ENCODE assay signal across 1 fruit fly cellular context in the genomic region with DNA sequence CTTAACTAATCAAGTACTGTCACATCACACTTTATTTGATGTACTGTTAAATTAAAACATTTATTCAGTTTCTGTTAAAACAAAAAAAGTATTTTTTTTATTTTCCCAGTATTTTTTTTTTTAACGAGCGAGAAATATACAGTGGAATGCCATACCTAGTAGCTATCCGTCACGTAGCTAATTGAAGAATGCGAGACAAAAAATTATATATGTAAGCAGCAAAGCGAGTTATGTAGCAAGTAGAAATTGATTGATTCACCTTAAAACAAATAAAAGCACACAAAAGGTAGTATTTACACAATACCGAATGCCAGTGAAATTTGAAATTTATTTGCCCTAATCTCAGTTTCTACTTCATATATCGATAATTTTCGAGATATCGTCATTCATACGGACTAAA.
A peak's percentile ranks its signal among the peaks of the same experiment; 100 is the strongest.
TF ChIP-seq lines count a peak whose summit lies in the region.

No protein-coding gene starts in this region.

TF ChIP-seq in whole organism, embryonic, 481 proteins besides CTCF, POLR2A, EP300 and RAD21 (continued from another document and continues in another):
- TF ChIP-seq BtbVII (GFP tag; optimal IDR thresholded peaks at IDR 0.05; lab: Kevin White, UChicago) (no peak), CG6272 (GFP tag; IDR thresholded peaks at IDR 0.05; lab: Robert Waterston, UW) (0 out of 2 replicates have a peak, but pooled peaks have one; percentile 9), B-H1 (GFP tag; IDR thresholded peaks at IDR 0.05; lab: Robert Waterston, UW) (no peak), Mrtf (GFP tag; IDR thresholded peaks at IDR 0.05; lab: Robert Waterston, UW) (no peak), Myb (GFP tag; optimal IDR thresholded peaks at IDR 0.05; lab: Kevin White, UChicago) (peak; percentile 86), CG6654 (GFP tag; optimal IDR thresholded peaks at IDR 0.05; lab: Kevin White, UChicago) (no peak), CG12769 (tag; optimal IDR thresholded peaks at IDR 0.05; lab: Kevin White, UChicago) (no peak), usp (GFP tag; optimal IDR thresholded peaks at IDR 0.05; lab: Kevin White, UChicago) (no peak), CG1024 (GFP tag; IDR thresholded peaks at IDR 0.05; lab: Robert Waterston, UW) (no peak), gfzf (GFP tag; optimal IDR thresholded peaks at IDR 0.05; lab: Kevin White, UChicago) (peak; percentile 54), CG9727 (GFP tag; optimal IDR thresholded peaks at IDR 0.05; lab: Kevin White, UChicago) (no peak), CG10267 (tag; optimal IDR thresholded peaks at IDR 0.05; lab: Kevin White, UChicago) (no peak), nmo (GFP tag; optimal IDR thresholded peaks at IDR 0.05; lab: Kevin White, UChicago) (no peak), Rx (GFP tag; IDR thresholded peaks at IDR 0.05; lab: Robert Waterston, UW) (no peak), CG1233 (GFP tag; optimal IDR thresholded peaks at IDR 0.05; lab: Kevin White, UChicago) (no peak), CG12299 (tag; optimal IDR thresholded peaks at IDR 0.05; lab: Kevin White, UChicago) (no peak), bbx (GFP tag; IDR thresholded peaks at IDR 0.05; lab: Robert Waterston, UW; ENCODE audit: partially characterized antibody) (peak; percentile 33; the same call in 1 of the 2 replicates), CG10147 (GFP tag; optimal IDR thresholded peaks at IDR 0.05; lab: Kevin White, UChicago) (no peak), trem (tag; optimal IDR thresholded peaks at IDR 0.05; lab: Kevin White, UChicago) (peak; percentile 27), vnd (GFP tag; IDR thresholded peaks at IDR 0.05; lab: Robert Waterston, UW; ENCODE audit: partially characterized antibody) (no peak), pan (optimal IDR thresholded peaks at IDR 0.05; lab: Kevin White, UChicago) (no peak), pan (GFP tag; optimal IDR thresholded peaks at IDR 0.05 in 1 of 2, IDR thresholded peaks at IDR 0.05 in 1 of 2) (no peak), Xrp1 (GFP tag; IDR thresholded peaks at IDR 0.05; lab: Robert Waterston, UW) (no peak), Ptx1 (GFP tag; IDR thresholded peaks at IDR 0.05; lab: Robert Waterston, UW) (no peak), CG1603 (tag; optimal IDR thresholded peaks at IDR 0.05; lab: Kevin White, UChicago) (peak; percentile 34), Dp (GFP tag; optimal IDR thresholded peaks at IDR 0.05; lab: Kevin White, UChicago) (peak; percentile 30), CG7271 (tag; optimal IDR thresholded peaks at IDR 0.05; lab: Kevin White, UChicago) (no peak), CG10366 (GFP tag; IDR thresholded peaks at IDR 0.05; lab: Robert Waterston, UW) (no peak), CG3995 (GFP tag; optimal IDR thresholded peaks at IDR 0.05; lab: Kevin White, UChicago) (no peak), Sox102F (GFP tag; optimal IDR thresholded peaks at IDR 0.05; lab: Kevin White, UChicago) (peak; percentile 17), CG14441 (GFP tag; IDR thresholded peaks at IDR 0.05; lab: Robert Waterston, UW) (no peak), Drgx (GFP tag; IDR thresholded peaks at IDR 0.05; lab: Robert Waterston, UW) (no peak), crp (GFP tag; optimal IDR thresholded peaks at IDR 0.05; lab: Kevin White, UChicago) (no peak), sqz (GFP tag; optimal IDR thresholded peaks at IDR 0.05; lab: Kevin White, UChicago) (peak; percentile 82), CG4617 (GFP tag; optimal IDR thresholded peaks at IDR 0.05; lab: Kevin White, UChicago; ENCODE audit: borderline replicate concordance) (peak; percentile 17), ci (GFP tag; IDR thresholded peaks at IDR 0.05; lab: Robert Waterston, UW) (no peak), amos (GFP tag; IDR thresholded peaks at IDR 0.05; lab: Robert Waterston, UW; ENCODE audit: partially characterized antibody) (peak; percentile 48; the same call in 1 of the 2 replicates), CG1792 (GFP tag; optimal IDR thresholded peaks at IDR 0.05; lab: Kevin White, UChicago) (no peak), sd (tag; optimal IDR thresholded peaks at IDR 0.05; lab: Kevin White, UChicago) (peak; percentile 94), cato (GFP tag; optimal IDR thresholded peaks at IDR 0.05; lab: Kevin White, UChicago; ENCODE audit: borderline replicate concordance) (no peak), dmrt11E (tag; optimal IDR thresholded peaks at IDR 0.05; lab: Kevin White, UChicago) (peak; percentile 21), CG12659 (GFP tag; optimal IDR thresholded peaks at IDR 0.05; lab: Kevin White, UChicago) (peak; percentile 32), Dll (GFP tag; IDR thresholded peaks at IDR 0.05; lab: Robert Waterston, UW; ENCODE audit: partially characterized antibody) (0 out of 4 replicates have a peak, but pooled peaks have one; percentile 30), CG16815 (GFP tag; optimal IDR thresholded peaks at IDR 0.05; lab: Kevin White, UChicago) (no peak), CG9817 (tag; optimal IDR thresholded peaks at IDR 0.05; lab: Kevin White, UChicago) (peak; percentile 1), Hr3 (GFP tag; optimal IDR thresholded peaks at IDR 0.05; lab: Kevin White, UChicago) (no peak), HmgD (GFP tag; optimal IDR thresholded peaks at IDR 0.05; lab: Kevin White, UChicago) (peak; percentile 63), CG10274 (GFP tag; optimal IDR thresholded peaks at IDR 0.05; lab: Kevin White, UChicago) (no peak), grn (GFP tag; optimal IDR thresholded peaks at IDR 0.05; lab: Kevin White, UChicago) (no peak), Trl (optimal IDR thresholded peaks at IDR 0.05; lab: Kevin White, UChicago) (no peak), Trl (GFP tag; optimal IDR thresholded peaks at IDR 0.05; lab: Kevin White, UChicago) (no peak), sens (GFP tag; lab: Kevin White, UChicago) (no peak), CG9609 (GFP tag; optimal IDR thresholded peaks at IDR 0.05; lab: Kevin White, UChicago) (no peak), CG14667 (GFP tag; IDR thresholded peaks at IDR 0.05; lab: Robert Waterston, UW) (no peak), MBD-R2 (GFP tag; IDR thresholded peaks at IDR 0.05; lab: Robert Waterston, UW) (peak; percentile 60; the same call in 1 of the 2 replicates), sna (GFP tag; IDR thresholded peaks at IDR 0.05; lab: Robert Waterston, UW; ENCODE audit: partially characterized antibody) (0 out of 2 replicates have a peak, but pooled peaks have one; percentile 28), MTF-1 (GFP tag; optimal IDR thresholded peaks at IDR 0.05; lab: Kevin White, UChicago; ENCODE audit: borderline replicate concordance) (no peak), ken (GFP tag; IDR thresholded peaks at IDR 0.05; lab: Robert Waterston, UW) (no peak), wdn (GFP tag; IDR thresholded peaks at IDR 0.05; lab: Robert Waterston, UW) (no peak), CG17802 (tag; optimal IDR thresholded peaks at IDR 0.05; lab: Kevin White, UChicago) (no peak), gem (tag; optimal IDR thresholded peaks at IDR 0.05; lab: Kevin White, UChicago) (no peak), mam (GFP tag; optimal IDR thresholded peaks at IDR 0.05; lab: Kevin White, UChicago) (no peak), CG15073 (GFP tag; optimal IDR thresholded peaks at IDR 0.05; lab: Kevin White, UChicago) (no peak), CG2199 (GFP tag; IDR thresholded peaks at IDR 0.05; lab: Robert Waterston, UW) (peak; percentile 87), Oaz (GFP tag; IDR thresholded peaks at IDR 0.05; lab: Robert Waterston, UW) (no peak), salm (tag; optimal IDR thresholded peaks at IDR 0.05; lab: Kevin White, UChicago) (no peak), CG13775 (GFP tag; optimal IDR thresholded peaks at IDR 0.05; lab: Kevin White, UChicago) (no peak), fd64A (GFP tag; optimal IDR thresholded peaks at IDR 0.05; lab: Kevin White, UChicago) (no peak), Ets65A (GFP tag; lab: Kevin White, UChicago) (peak; percentile 62), CG11504 (tag; optimal IDR thresholded peaks at IDR 0.05; lab: Kevin White, UChicago) (peak; percentile 39), CG4424 (GFP tag; optimal IDR thresholded peaks at IDR 0.05; lab: Kevin White, UChicago) (peak; percentile 52), CG10543 (GFP tag; optimal IDR thresholded peaks at IDR 0.05; lab: Kevin White, UChicago) (no peak), CG17328 (GFP tag; IDR thresholded peaks at IDR 0.05; lab: Robert Waterston, UW) (no peak), CG4404 (GFP tag; IDR thresholded peaks at IDR 0.05; lab: Robert Waterston, UW) (no peak), Med (GFP tag; lab: Kevin White, UChicago) (peak; percentile 67), CG4282 (GFP tag; optimal IDR thresholded peaks at IDR 0.05; lab: Kevin White, UChicago) (no peak), Hmr (GFP tag; optimal IDR thresholded peaks at IDR 0.05; lab: Kevin White, UChicago) (no peak), ab (GFP tag; optimal IDR thresholded peaks at IDR 0.05; lab: Kevin White, UChicago) (no peak), CG10209 (GFP tag; optimal IDR thresholded peaks at IDR 0.05; lab: Kevin White, UChicago) (no peak), Meics (GFP tag; optimal IDR thresholded peaks at IDR 0.05; lab: Kevin White, UChicago) (no peak), Ets97D (GFP tag; optimal IDR thresholded peaks at IDR 0.05; lab: Kevin White, UChicago) (peak; percentile 71), HHEX (GFP tag; optimal IDR thresholded peaks at IDR 0.05; lab: Kevin White, UChicago) (no peak), org-1 (GFP tag; optimal IDR thresholded peaks at IDR 0.05; lab: Kevin White, UChicago) (no peak), chif (GFP tag; optimal IDR thresholded peaks at IDR 0.05; lab: Kevin White, UChicago) (peak in 1 of 2 experiments; percentile 23), CG8924 (tag; optimal IDR thresholded peaks at IDR 0.05; lab: Kevin White, UChicago) (no peak), repo (GFP tag; optimal IDR thresholded peaks at IDR 0.05; lab: Kevin White, UChicago) (no peak), CG33213 (GFP tag; optimal IDR thresholded peaks at IDR 0.05; lab: Kevin White, UChicago) (peak; percentile 35), CoRest (tag; optimal IDR thresholded peaks at IDR 0.05; lab: Kevin White, UChicago) (peak; percentile 46), oc (tag; optimal IDR thresholded peaks at IDR 0.05; lab: Kevin White, UChicago) (no peak), Abd-B (GFP tag; optimal IDR thresholded peaks at IDR 0.05; lab: Kevin White, UChicago) (peak; percentile 95), emc (GFP tag; optimal IDR thresholded peaks at IDR 0.05; lab: Kevin White, UChicago) (no peak), CG8478 (optimal IDR thresholded peaks at IDR 0.05; lab: Kevin White, UChicago) (no peak), tgo (GFP tag; IDR thresholded peaks at IDR 0.05; lab: Robert Waterston, UW) (no peak), bowl (GFP tag; IDR thresholded peaks at IDR 0.05; lab: Robert Waterston, UW) (no peak), wek (GFP tag; optimal IDR thresholded peaks at IDR 0.05; lab: Kevin White, UChicago) (no peak), CG2129 (GFP tag; IDR thresholded peaks at IDR 0.05; lab: Robert Waterston, UW; ENCODE audit: partially characterized antibody) (no peak), Oli (tag; optimal IDR thresholded peaks at IDR 0.05; lab: Kevin White, UChicago) (no peak), Optix (GFP tag; IDR thresholded peaks at IDR 0.05; lab: Robert Waterston, UW) (no peak), CG7357 (GFP tag; IDR thresholded peaks at IDR 0.05; lab: Robert Waterston, UW) (no peak), Hr78 (GFP tag; optimal IDR thresholded peaks at IDR 0.05; lab: Kevin White, UChicago) (no peak), Nf-YA (GFP tag; IDR thresholded peaks at IDR 0.05; lab: Robert Waterston, UW) (no peak), CG4820 (GFP tag; optimal IDR thresholded peaks at IDR 0.05; lab: Kevin White, UChicago) (peak; percentile 14), CG15696 (tag; optimal IDR thresholded peaks at IDR 0.05; lab: Kevin White, UChicago) (peak; percentile 34), HmgZ (tag; optimal IDR thresholded peaks at IDR 0.05; lab: Kevin White, UChicago) (no peak), CG13624 (GFP tag; optimal IDR thresholded peaks at IDR 0.05; lab: Kevin White, UChicago) (no peak), Max (GFP tag; optimal IDR thresholded peaks at IDR 0.05; lab: Kevin White, UChicago) (no peak), row (GFP tag; IDR thresholded peaks at IDR 0.05; lab: Robert Waterston, UW) (peak; percentile 21; the same call in 1 of the 3 replicates), Neu2 (GFP tag; optimal IDR thresholded peaks at IDR 0.05; lab: Kevin White, UChicago; ENCODE audit: borderline replicate concordance) (no peak), CG3847 (GFP tag; IDR thresholded peaks at IDR 0.05; lab: Robert Waterston, UW) (no peak), zfh1 (GFP tag; IDR thresholded peaks at IDR 0.05; lab: Robert Waterston, UW) (no peak), CG30431 (GFP tag; optimal IDR thresholded peaks at IDR 0.05; lab: Kevin White, UChicago) (no peak), CG5953 (GFP tag; IDR thresholded peaks at IDR 0.05; lab: Robert Waterston, UW) (no peak), CG9876 (GFP tag; optimal IDR thresholded peaks at IDR 0.05; lab: Kevin White, UChicago) (no peak), BEAF-32 (GFP tag; optimal IDR thresholded peaks at IDR 0.05; lab: Kevin White, UChicago) (peak; percentile 22), stwl (tag; optimal IDR thresholded peaks at IDR 0.05; lab: Kevin White, UChicago) (peak; percentile 100), zen (tag; optimal IDR thresholded peaks at IDR 0.05; lab: Kevin White, UChicago) (peak; percentile 87), cas (GFP tag; IDR thresholded peaks at IDR 0.05; lab: Robert Waterston, UW) (no peak), CG13287 (GFP tag; IDR thresholded peaks at IDR 0.05; lab: Robert Waterston, UW; ENCODE audit: partially characterized antibody) (peak; percentile 43; the same call in 1 of the 2 replicates), pzg (GFP tag; optimal IDR thresholded peaks at IDR 0.05; lab: Kevin White, UChicago) (peak; percentile 26), Kr (GFP tag; optimal IDR thresholded peaks at IDR 0.05; lab: Kevin White, UChicago) (no peak), ind (GFP tag; optimal IDR thresholded peaks at IDR 0.05; lab: Kevin White, UChicago) (no peak), dimm (GFP tag; IDR thresholded peaks at IDR 0.05; lab: Robert Waterston, UW) (no peak), CG2678 (tag; optimal IDR thresholded peaks at IDR 0.05; lab: Kevin White, UChicago) (no peak), knrl (GFP tag; IDR thresholded peaks at IDR 0.05; lab: Robert Waterston, UW; ENCODE audit: partially characterized antibody) (peak; percentile 44; the same call in 1 of the 3 replicates), NfI (GFP tag; optimal IDR thresholded peaks at IDR 0.05; lab: Kevin White, UChicago) (no peak), CG12391 (tag; optimal IDR thresholded peaks at IDR 0.05; lab: Kevin White, UChicago) (no peak), Ssrp (tag; optimal IDR thresholded peaks at IDR 0.05; lab: Kevin White, UChicago) (no peak), Antp (GFP tag; optimal IDR thresholded peaks at IDR 0.05; lab: Kevin White, UChicago) (no peak), CG7963 (GFP tag; IDR thresholded peaks at IDR 0.05; lab: Robert Waterston, UW; ENCODE audit: partially characterized antibody) (no peak), Sry-δ (GFP tag; optimal IDR thresholded peaks at IDR 0.05; lab: Kevin White, UChicago) (peak; percentile 32)
